Worm (Caenorhabditis elegans) whole organism, mixed stage, embryonic: ENCODE results near the gene dnj-11.

Experiments
- M03D4.4 ChIP-seq: sonication (generic microtip); optimal IDR thresholded peaks from 2 replicates; lab custom pipeline; 2017; ENCODE audit warnings: mild to moderate bottlenecking, missing genetic modification characterization, missing compliant biosample characterization
- blmp-1 ChIP-seq: fragments of 150-350 bp; optimal IDR thresholded peaks from 2 replicates; lab custom pipeline; 2014; ENCODE audit warnings: missing biosample characterization, missing genetic modification characterization
- ceh-39 ChIP-seq: fragments of 150-350 bp; optimal IDR thresholded peaks from 2 replicates; lab custom pipeline; 2014; ENCODE audit warnings: missing biosample characterization, missing genetic modification characterization
- ceh-43 ChIP-seq: fragments of 200-800 bp; sonication (Bioruptor generic); optimal IDR thresholded peaks from 2 replicates; lab custom pipeline; 2018; ENCODE audit warnings: mild to moderate bottlenecking, missing genetic modification characterization, moderate library complexity, missing compliant biosample characterization
- ceh-83 ChIP-seq: fragments of 200-800 bp; sonication (Bioruptor generic); optimal IDR thresholded peaks from 2 replicates; lab custom pipeline; 2018; ENCODE audit warnings: mild to moderate bottlenecking, missing genetic modification characterization, missing compliant biosample characterization
- ces-1 ChIP-seq: fragments of 150-350 bp; optimal IDR thresholded peaks from 2 replicates; lab custom pipeline; 2014; ENCODE audit warnings: missing biosample characterization, missing genetic modification reagents, missing genetic modification characterization
- cnd-1 ChIP-seq: fragments of 200-800 bp; sonication (Bioruptor generic); optimal IDR thresholded peaks from 2 replicates; lab custom pipeline; 2018; ENCODE audit warnings: mild to moderate bottlenecking, missing genetic modification characterization, missing compliant biosample characterization
- drap-1 ChIP-seq: fragments of 200-800 bp; sonication (Bioruptor generic); optimal IDR thresholded peaks from 3 replicates; lab custom pipeline; 2018; ENCODE audit warnings: mild to moderate bottlenecking, missing genetic modification characterization, missing compliant biosample characterization
- elt-3 ChIP-seq: fragments of 150-350 bp; optimal IDR thresholded peaks from 2 replicates; lab custom pipeline; 2014; ENCODE audit warnings: missing biosample characterization, missing genetic modification characterization
- flh-1 ChIP-seq: fragments of 200-800 bp; sonication (Bioruptor generic); optimal IDR thresholded peaks from 2 replicates; lab custom pipeline; 2018; ENCODE audit warnings: mild to moderate bottlenecking, missing genetic modification characterization, moderate library complexity, missing compliant biosample characterization
- lin-13 ChIP-seq: fragments of 150-350 bp; optimal IDR thresholded peaks from 2 replicates; lab custom pipeline; 2014; ENCODE audit warnings: missing biosample characterization, missing genetic modification characterization
- lin-32 ChIP-seq: fragments of 200-800 bp; sonication (Bioruptor generic); optimal IDR thresholded peaks from 2 replicates; lab custom pipeline; 2018; ENCODE audit warnings: mild to moderate bottlenecking, missing genetic modification characterization, missing compliant biosample characterization
- lsy-2 ChIP-seq: fragments of 150-350 bp; optimal IDR thresholded peaks from 2 replicates; lab custom pipeline; 2014; ENCODE audit warnings: missing biosample characterization, missing genetic modification characterization
- mep-1 ChIP-seq: fragments of 150-350 bp; optimal IDR thresholded peaks from 2 replicates; lab custom pipeline; 2017; ENCODE audit warnings: missing biosample characterization, missing genetic modification reagents, missing genetic modification characterization, inconsistent platforms
- mls-2 ChIP-seq: sonication (generic microtip); optimal IDR thresholded peaks from 2 replicates; lab custom pipeline; 2016; ENCODE audit warnings: mild to moderate bottlenecking, missing genetic modification characterization, moderate library complexity, missing compliant biosample characterization
- nhr-12 ChIP-seq: fragments of 150-350 bp; optimal IDR thresholded peaks from 2 replicates; lab custom pipeline; 2014; ENCODE audit warnings: missing biosample characterization, missing genetic modification characterization
- nhr-2 ChIP-seq: fragments of 150-350 bp; optimal IDR thresholded peaks from 2 replicates; lab custom pipeline; 2014; ENCODE audit warnings: missing biosample characterization, missing genetic modification characterization
- nhr-237 ChIP-seq: fragments of 150-350 bp; optimal IDR thresholded peaks from 2 replicates; lab custom pipeline; 2014; ENCODE audit warnings: missing biosample characterization, missing genetic modification characterization
- nhr-28 ChIP-seq: fragments of 150-350 bp; optimal IDR thresholded peaks from 2 replicates; lab custom pipeline; 2014; ENCODE audit warnings: missing biosample characterization, missing genetic modification characterization
- pha-4 ChIP-seq: fragments of 150-350 bp; optimal IDR thresholded peaks from 2 replicates; lab custom pipeline; 2018; ENCODE audit warnings: missing biosample characterization, missing genetic modification reagents, missing genetic modification characterization
- snpc-4 ChIP-seq: fragments of 150-350 bp; optimal IDR thresholded peaks from 2 replicates; lab custom pipeline; 2014; ENCODE audit warnings: missing biosample characterization, missing genetic modification characterization
- sptf-1 ChIP-seq: sonication (generic microtip); optimal IDR thresholded peaks from 2 replicates; lab custom pipeline; 2017; ENCODE audit warnings: mild to moderate bottlenecking, missing genetic modification characterization, moderate library complexity, missing compliant biosample characterization
- tbx-8 ChIP-seq: fragments of 200-800 bp; sonication (Bioruptor generic); optimal IDR thresholded peaks from 2 replicates; lab custom pipeline; 2018; ENCODE audit warnings: mild to moderate bottlenecking, missing genetic modification characterization, moderate library complexity, missing compliant biosample characterization
- unc-39 ChIP-seq: fragments of 150-350 bp; optimal IDR thresholded peaks from 2 replicates; lab custom pipeline; 2014; ENCODE audit warnings: missing biosample characterization, missing genetic modification characterization
- unc-62 ChIP-seq: fragments of 150-350 bp; optimal IDR thresholded peaks from 2 replicates; lab custom pipeline; 2014; ENCODE audit warnings: missing biosample characterization, missing genetic modification reagents, missing genetic modification characterization
- zip-8 ChIP-seq: fragments of 150-350 bp; optimal IDR thresholded peaks from 2 replicates; lab custom pipeline; 2014; ENCODE audit warnings: missing biosample characterization, missing genetic modification characterization
- ztf-11 ChIP-seq: fragments of 150-350 bp; optimal IDR thresholded peaks from 2 replicates; lab custom pipeline; 2014; ENCODE audit warnings: missing biosample characterization, missing genetic modification characterization

dnj-11 gene

ce11 chrIV:6607059-6607458, 21.4 kb downstream of the dnj-11 start:
- TF ChIP-seq snpc-4 (tag; lab: Kevin White, UChicago), result no peak
- TF ChIP-seq mep-1 (tag; lab: Kevin White, UChicago), result no peak
- TF ChIP-seq flh-1 (GFP tag; lab: Kevin White, UChicago), result no peak

ce11 chrIV:6613296-6613695, 27.6 kb downstream of the dnj-11 start, which contains the start of gene drh-1:
Gene drh-1, minus strand, starts transcription at chrIV:6613353.
- TF ChIP-seq ceh-83 (no peak), nhr-2 (tag; lab: Kevin White, UChicago) (no peak), tbx-8 (GFP tag; lab: Kevin White, UChicago) (no peak), nhr-28 (tag; lab: Kevin White, UChicago) (no peak), sptf-1 (no peak), snpc-4 (tag; lab: Kevin White, UChicago) (no peak), unc-62 (GFP tag; lab: Kevin White, UChicago) (no peak), M03D4.4 (no peak), drap-1 (GFP tag; lab: Kevin White, UChicago) (no peak), elt-3 (no peak), zip-8 (tag; lab: Kevin White, UChicago) (no peak), ces-1 (GFP tag; lab: Kevin White, UChicago) (no peak), ztf-11 (no peak), unc-39 (tag; lab: Kevin White, UChicago) (no peak), pha-4 (tag; lab: Kevin White, UChicago) (no peak), blmp-1 (no peak), mep-1 (tag; lab: Kevin White, UChicago) (no peak)

- TF ChIP-seq lin-13, result no peak
Observed at ce11 chrIV:6618607-6619006, 32.9 kb downstream of the dnj-11 start.

ce11 chrIV:6621252-6621651, 35.6 kb downstream of the dnj-11 start, which contains the start of gene C01B10.3:
Gene C01B10.3, minus strand, starts transcription at chrIV:6621352.
- no peak for TF ChIP-seq elt-3
- no peak for TF ChIP-seq drap-1 (GFP tag; lab: Kevin White, UChicago)
- no peak for TF ChIP-seq nhr-12 (tag; lab: Kevin White, UChicago)
- no peak for TF ChIP-seq cnd-1
- no peak for TF ChIP-seq nhr-28 (tag; lab: Kevin White, UChicago)
- TF ChIP-seq tbx-8 (GFP tag; lab: Kevin White, UChicago), result no peak
- TF ChIP-seq, all 35 proteins: peak for 0

ce11 chrIV:6622142-6622541, 36.5 kb downstream of the dnj-11 start:
- TF ChIP-seq nhr-12 (tag; lab: Kevin White, UChicago) (no peak), tbx-8 (GFP tag; lab: Kevin White, UChicago) (no peak), lin-32 (GFP tag; lab: Kevin White, UChicago) (no peak), ces-1 (GFP tag; lab: Kevin White, UChicago) (no peak), ceh-39 (tag; lab: Kevin White, UChicago) (no peak), mls-2 (no peak)
- TF ChIP-seq, all 35 proteins: peak for 0

- TF ChIP-seq nhr-2 (tag; lab: Kevin White, UChicago), result no peak
- no peak for TF ChIP-seq elt-3
- no peak for TF ChIP-seq ceh-83
- TF ChIP-seq nhr-237 (tag; lab: Kevin White, UChicago), result no peak
- TF ChIP-seq ceh-43 (GFP tag; lab: Kevin White, UChicago), result no peak
- TF ChIP-seq unc-62 (GFP tag; lab: Kevin White, UChicago), result no peak
- no peak for TF ChIP-seq tbx-8 (GFP tag; lab: Kevin White, UChicago)
- no peak for TF ChIP-seq sptf-1
- no peak for TF ChIP-seq flh-1 (GFP tag; lab: Kevin White, UChicago)
- TF ChIP-seq, all 35 proteins: peak for 0
Observed at ce11 chrIV:6623390-6623789, 37.7 kb downstream of the dnj-11 start, which contains the start of gene C01B10.44. Gene C01B10.44, plus strand, starts transcription at chrIV:6623690.

ce11 chrIV:6627798-6628197, 42.1 kb downstream of the dnj-11 start, which contains the start of gene cest-5.2:
Gene cest-5.2, minus strand, starts transcription at chrIV:6627925.
- no peak for TF ChIP-seq lsy-2 (tag; lab: Kevin White, UChicago)
- TF ChIP-seq tbx-8 (GFP tag; lab: Kevin White, UChicago), result no peak
- no peak for TF ChIP-seq ces-1 (GFP tag; lab: Kevin White, UChicago)
- no peak for TF ChIP-seq nhr-28 (tag; lab: Kevin White, UChicago)
- TF ChIP-seq M03D4.4, result no peak
